Fruit fly (Drosophila melanogaster): ENCODE data around the gene Sox21b.

DNA sequence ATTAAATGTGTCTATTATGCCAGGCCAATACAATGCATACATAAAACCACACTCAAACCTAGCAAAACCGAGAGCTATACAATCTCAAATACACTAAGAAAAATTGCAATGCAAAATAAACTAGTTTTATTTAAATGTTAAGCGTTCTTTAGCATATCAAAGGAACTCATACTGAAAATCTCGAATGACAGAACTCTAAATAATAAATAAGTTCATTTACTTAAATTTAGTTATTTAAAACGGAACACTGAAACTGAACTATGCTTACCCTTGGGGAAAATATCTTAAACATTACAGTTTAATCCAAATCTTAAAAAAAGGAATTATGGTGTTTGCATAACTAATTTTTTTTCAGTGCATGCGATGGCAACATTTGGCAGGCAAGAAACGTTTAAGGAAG, 44.9 kb downstream of the Sox21b start:
- TF ChIP-seq CG10959 (GFP tag; IDR thresholded peaks at IDR 0.05), result no peak
- TF ChIP-seq ranshi (GFP tag; IDR thresholded peaks at IDR 0.05), result no peak
- TF ChIP-seq Optix (GFP tag; IDR thresholded peaks at IDR 0.05), result no peak
- TF ChIP-seq chinmo (GFP tag; IDR thresholded peaks at IDR 0.05; ENCODE audit: partially characterized antibody), result no peak
